Fruit fly (Drosophila melanogaster): ENCODE data around the gene CG33159.

CG33159 gene

dm6 chr3L:3179474-3179873, 24.8 kb downstream of the CG33159 start (continued):
- TF ChIP-seq CG8765 (GFP tag; IDR thresholded peaks at IDR 0.05) (peak; percentile 71), jumu (GFP tag; optimal IDR thresholded peaks at IDR 0.05) (peak; percentile 74), knrl (GFP tag; IDR thresholded peaks at IDR 0.05; ENCODE audit: partially characterized antibody) (no peak), Aef1 (GFP tag; IDR thresholded peaks at IDR 0.05) (peak; percentile 84), CG17912 (GFP tag; optimal IDR thresholded peaks at IDR 0.05) (no peak), fd64A (GFP tag; optimal IDR thresholded peaks at IDR 0.05) (peak; percentile 57), vvl (GFP tag; IDR thresholded peaks at IDR 0.05) (peak; percentile 94), CG1602 (GFP tag; optimal IDR thresholded peaks at IDR 0.05) (peak; percentile 77), CG14965 (GFP tag; optimal IDR thresholded peaks at IDR 0.05; ENCODE audit: borderline replicate concordance) (peak; percentile 50), YL-1 (GFP tag; optimal IDR thresholded peaks at IDR 0.05) (peak; percentile 42), stc (GFP tag; IDR thresholded peaks at IDR 0.05) (peak; percentile 85), zen2 (GFP tag; IDR thresholded peaks at IDR 0.05; ENCODE audit: partially characterized antibody) (no peak), fru (optimal IDR thresholded peaks at IDR 0.05) (no peak), ac (GFP tag; optimal IDR thresholded peaks at IDR 0.05) (peak; percentile 26), Dip2 (GFP tag; IDR thresholded peaks at IDR 0.05) (no peak), CG8290 (GFP tag; optimal IDR thresholded peaks at IDR 0.05) (peak; percentile 79), CG8290 (tag; optimal IDR thresholded peaks at IDR 0.05) (no peak), CG4328 (GFP tag; optimal IDR thresholded peaks at IDR 0.05) (peak; percentile 48), CG3065 (GFP tag; optimal IDR thresholded peaks at IDR 0.05) (peak; percentile 68), CG11093 (GFP tag; IDR thresholded peaks at IDR 0.05) (peak; percentile 86), CG1647 (GFP tag; optimal IDR thresholded peaks at IDR 0.05) (peak; percentile 61), sug (tag; optimal IDR thresholded peaks at IDR 0.05) (no peak), Ptx1 (GFP tag; IDR thresholded peaks at IDR 0.05) (peak; percentile 91), CG3163 (GFP tag; optimal IDR thresholded peaks at IDR 0.05) (no peak), CG15514 (GFP tag; optimal IDR thresholded peaks at IDR 0.05) (peak; percentile 82), lab (GFP tag; optimal IDR thresholded peaks at IDR 0.05) (peak; percentile 94), CG7271 (tag; optimal IDR thresholded peaks at IDR 0.05) (peak; percentile 55), zfh1 (GFP tag; IDR thresholded peaks at IDR 0.05) (peak; percentile 89), CG10209 (GFP tag; optimal IDR thresholded peaks at IDR 0.05) (peak; percentile 79), CG5245 (GFP tag; optimal IDR thresholded peaks at IDR 0.05) (peak; percentile 84), TFAM (GFP tag; optimal IDR thresholded peaks at IDR 0.05) (peak; percentile 27), Fer3 (tag; optimal IDR thresholded peaks at IDR 0.05) (peak; percentile 89), zen (tag; optimal IDR thresholded peaks at IDR 0.05) (peak; percentile 68), hth (optimal IDR thresholded peaks at IDR 0.05) (no peak), kay (GFP tag; optimal IDR thresholded peaks at IDR 0.05) (peak; percentile 74), bowl (GFP tag; IDR thresholded peaks at IDR 0.05) (peak; percentile 44; the same call in 1 of the 2 replicates), lbe (GFP tag; optimal IDR thresholded peaks at IDR 0.05) (peak; percentile 88), CG18764 (GFP tag; optimal IDR thresholded peaks at IDR 0.05) (peak; percentile 76), CG6813 (GFP tag; optimal IDR thresholded peaks at IDR 0.05) (peak; percentile 79), gem (tag; optimal IDR thresholded peaks at IDR 0.05) (peak; percentile 93), BtbVII (GFP tag; optimal IDR thresholded peaks at IDR 0.05) (peak; percentile 92), cad (GFP tag; optimal IDR thresholded peaks at IDR 0.05) (no peak), gsb (GFP tag; IDR thresholded peaks at IDR 0.05) (peak; percentile 88), otp (GFP tag; IDR thresholded peaks at IDR 0.05) (peak; percentile 59; the same call in 2 of the 3 replicates), jigr1 (GFP tag; IDR thresholded peaks at IDR 0.05) (peak; percentile 23; the same call in 1 of the 3 replicates), peb (GFP tag; IDR thresholded peaks at IDR 0.05) (peak; percentile 70), CG31441 (GFP tag; IDR thresholded peaks at IDR 0.05) (no peak), Doc3 (GFP tag; IDR thresholded peaks at IDR 0.05; ENCODE audit: partially characterized antibody) (no peak), CG10565 (GFP tag; optimal IDR thresholded peaks at IDR 0.05) (peak; percentile 70), hb (GFP tag; IDR thresholded peaks at IDR 0.05; ENCODE audit: partially characterized antibody) (no peak), CG7357 (GFP tag; IDR thresholded peaks at IDR 0.05) (peak; percentile 78), onecut (GFP tag; IDR thresholded peaks at IDR 0.05) (peak; percentile 80)
